Fruit fly (Drosophila melanogaster) whole organism, embryonic: ENCODE measurements around the gene mRpL13.
A peak's percentile ranks its signal among the peaks of the same experiment; 100 is the strongest.

ENCODE experiments used
- Abd-B ChIP-seq: fragments of 200-800 bp; sonication (Bioruptor generic); optimal IDR thresholded peaks from 2 replicates; lab custom pipeline; 2018; ENCODE audit warnings: missing biosample characterization, mild to moderate bottlenecking, missing genetic modification characterization, moderate library complexity
- Asciz ChIP-seq: fragments of 200-800 bp; sonication (Bioruptor generic); optimal IDR thresholded peaks from 2 replicates; lab custom pipeline; 2017; ENCODE audit warnings: missing biosample characterization, mild to moderate bottlenecking, missing genetic modification characterization, missing genetic modification reagents
- B-H2 ChIP-seq: fragments of 200-800 bp; sonication (Bioruptor generic); optimal IDR thresholded peaks from 2 replicates; lab custom pipeline; 2018; ENCODE audit warnings: missing biosample characterization, mild to moderate bottlenecking, missing genetic modification characterization
- Bteb2 ChIP-seq: fragments of 200-800 bp; sonication (Bioruptor generic); optimal IDR thresholded peaks from 2 replicates; lab custom pipeline; 2016; ENCODE audit warnings: missing biosample characterization, missing genetic modification characterization
- CG10147 ChIP-seq: fragments of 200-800 bp; sonication (Bioruptor generic); optimal IDR thresholded peaks from 2 replicates; lab custom pipeline; 2019; ENCODE audit warnings: missing biosample characterization, mild to moderate bottlenecking, missing genetic modification characterization, moderate library complexity
- CG10431 ChIP-seq: fragments of 200-800 bp; sonication (Bioruptor generic); optimal IDR thresholded peaks from 3 replicates; lab custom pipeline; 2018; ENCODE audit warnings: missing biosample characterization, mild to moderate bottlenecking, missing genetic modification characterization
- CG13894 ChIP-seq: fragments of 200-800 bp; sonication (Bioruptor generic); optimal IDR thresholded peaks from 3 replicates; lab custom pipeline; 2018; ENCODE audit warnings: missing biosample characterization, mild to moderate bottlenecking, missing genetic modification characterization, moderate library complexity
- CG15696 ChIP-seq: fragments of 200-800 bp; sonication (Bioruptor generic); optimal IDR thresholded peaks from 2 replicates; lab custom pipeline; 2019; ENCODE audit warnings: missing biosample characterization, mild to moderate bottlenecking, missing genetic modification characterization, moderate library complexity
- CG16815 ChIP-seq: fragments of 200-800 bp; sonication (Bioruptor generic); optimal IDR thresholded peaks from 3 replicates; lab custom pipeline; 2017; ENCODE audit warnings: missing biosample characterization, mild to moderate bottlenecking, missing genetic modification characterization
- CG17385 ChIP-seq: fragments of 200-800 bp; sonication (Bioruptor generic); optimal IDR thresholded peaks from 3 replicates; lab custom pipeline; 2018; ENCODE audit warnings: missing biosample characterization, mild to moderate bottlenecking, missing genetic modification characterization
- CG2116 ChIP-seq: fragments of 200-800 bp; sonication (Bioruptor generic); optimal IDR thresholded peaks from 3 replicates; lab custom pipeline; 2018; ENCODE audit warnings: missing biosample characterization, mild to moderate bottlenecking, missing genetic modification characterization
- CG2120 ChIP-seq: fragments of 200-800 bp; sonication (Bioruptor generic); optimal IDR thresholded peaks from 3 replicates; lab custom pipeline; 2016; ENCODE audit warnings: missing biosample characterization, missing genetic modification characterization
- CG31365 ChIP-seq: fragments of 200-800 bp; sonication (Bioruptor generic); optimal IDR thresholded peaks from 2 replicates; lab custom pipeline; 2018; ENCODE audit warnings: missing biosample characterization, mild to moderate bottlenecking, missing genetic modification characterization
- CG31388 ChIP-seq: fragments of 200-800 bp; sonication (Bioruptor generic); optimal IDR thresholded peaks from 2 replicates; lab custom pipeline; 2016; ENCODE audit warnings: missing biosample characterization, missing genetic modification characterization
- CG4617 ChIP-seq: fragments of 200-800 bp; sonication (Bioruptor generic); optimal IDR thresholded peaks from 3 replicates; lab custom pipeline; 2016; ENCODE audit warnings: missing biosample characterization, missing genetic modification characterization, borderline replicate concordance
- CG4820 ChIP-seq: fragments of 200-800 bp; sonication (Bioruptor generic); optimal IDR thresholded peaks from 3 replicates; lab custom pipeline; 2016; ENCODE audit warnings: missing biosample characterization, missing genetic modification characterization
- CG7357 ChIP-seq: fragments of 200-800 bp; sonication (Bioruptor generic); IDR thresholded peaks from 3 replicates; pipeline ENCODE4 v1.3.6; 2022; ENCODE audit warnings: missing biosample characterization, missing genetic modification characterization
- CG8388 ChIP-seq: fragments of 200-800 bp; sonication (Bioruptor generic); optimal IDR thresholded peaks from 2 replicates; lab custom pipeline; 2019; ENCODE audit warnings: missing biosample characterization, mild to moderate bottlenecking, missing genetic modification characterization, moderate library complexity
- CkIIα-i1 ChIP-seq: fragments of 200-800 bp; sonication (Bioruptor generic); IDR thresholded peaks from 2 replicates; pipeline ENCODE4 v1.3.6; 2022; ENCODE audit warnings: missing biosample characterization, missing genetic modification characterization
- Dp ChIP-seq: fragments of 200-800 bp; sonication (Bioruptor generic); optimal IDR thresholded peaks from 2 replicates; lab custom pipeline; 2018; ENCODE audit warnings: missing biosample characterization, mild to moderate bottlenecking, missing genetic modification characterization, moderate library complexity
- Oaz ChIP-seq: fragments of 200-800 bp; sonication (Bioruptor generic); IDR thresholded peaks from 2 replicates; pipeline ENCODE4 v1.3.6; 2022; ENCODE audit warnings: missing biosample characterization, missing genetic modification characterization
- Opbp ChIP-seq: fragments of 200-800 bp; sonication (Bioruptor generic); IDR thresholded peaks from 3 replicates; pipeline ENCODE4 v1.3.6; 2022; ENCODE audit warnings: missing biosample characterization, missing genetic modification characterization; ENCODE audit not compliant: partially characterized antibody
- Scr ChIP-seq: fragments of 200-800 bp; sonication (Bioruptor generic); IDR thresholded peaks from 2 replicates; pipeline ENCODE4 v1.3.6; 2022; ENCODE audit warnings: missing biosample characterization, missing genetic modification characterization; ENCODE audit not compliant: partially characterized antibody
- Sry-β ChIP-seq: fragments of 200-800 bp; sonication (Bioruptor generic); optimal IDR thresholded peaks from 2 replicates; lab custom pipeline; 2018; ENCODE audit warnings: missing biosample characterization, mild to moderate bottlenecking, missing genetic modification characterization, moderate library complexity
- Sry-δ ChIP-seq: fragments of 200-800 bp; sonication (Bioruptor generic); optimal IDR thresholded peaks from 2 replicates; lab custom pipeline; 2016; ENCODE audit warnings: missing biosample characterization, missing genetic modification characterization
- Usf ChIP-seq: fragments of 200-800 bp; sonication (Bioruptor generic); optimal IDR thresholded peaks from 2 replicates; lab custom pipeline; 2017; ENCODE audit warnings: missing genotype, missing biosample characterization, missing genetic modification characterization
- ara ChIP-seq: fragments of 200-800 bp; sonication (Bioruptor generic); IDR thresholded peaks from 2 replicates; pipeline ENCODE4 v1.3.6; 2022; ENCODE audit warnings: missing biosample characterization, missing genetic modification characterization
- cas ChIP-seq: fragments of 200-800 bp; sonication (Bioruptor generic); IDR thresholded peaks from 2 replicates; pipeline ENCODE4 v1.3.6; 2022; ENCODE audit warnings: missing biosample characterization, missing genetic modification characterization
- caup ChIP-seq: fragments of 200-800 bp; sonication (Bioruptor generic); optimal IDR thresholded peaks from 3 replicates; lab custom pipeline; 2017; ENCODE audit warnings: missing biosample characterization, mild to moderate bottlenecking, missing genetic modification characterization, moderate library complexity; ENCODE audit not compliant: severe bottlenecking
- chinmo ChIP-seq: fragments of 200-800 bp; sonication (Bioruptor generic); IDR thresholded peaks from 4 replicates; pipeline ENCODE4 v1.3.6; 2022; ENCODE audit warnings: missing biosample characterization, missing genetic modification characterization; ENCODE audit not compliant: partially characterized antibody
- da ChIP-seq: fragments of 200-800 bp; sonication (Bioruptor generic); optimal IDR thresholded peaks from 2 replicates; lab custom pipeline; 2016; ENCODE audit warnings: missing biosample characterization, missing genetic modification characterization
- danr ChIP-seq: fragments of 200-800 bp; sonication (Bioruptor generic); IDR thresholded peaks from 2 replicates; pipeline ENCODE4 v1.3.6; 2022; ENCODE audit warnings: missing biosample characterization, missing genetic modification characterization
- dpn ChIP-seq, 2 experiments: fragments of 200-800 bp; sonication (Bioruptor generic); optimal IDR thresholded peaks; 3 replicates each; lab custom pipeline; 2016; ENCODE audit warnings: missing biosample characterization in 2 of 2, missing genetic modification characterization in 2 of 2
- grn ChIP-seq: fragments of 200-800 bp; sonication (Bioruptor generic); optimal IDR thresholded peaks from 3 replicates; lab custom pipeline; 2017; ENCODE audit warnings: missing biosample characterization, missing genetic modification characterization
- gsb ChIP-seq: fragments of 200-800 bp; sonication (Bioruptor generic); IDR thresholded peaks from 2 replicates; pipeline ENCODE4 v1.3.6; 2022; ENCODE audit warnings: missing biosample characterization, missing genetic modification characterization
- ham ChIP-seq: fragments of 200-800 bp; sonication (Bioruptor generic); IDR thresholded peaks from 2 replicates; pipeline ENCODE4 v1.3.6; 2022; ENCODE audit warnings: missing biosample characterization, missing genetic modification characterization
- hb ChIP-seq: fragments of 200-800 bp; sonication (Bioruptor generic); IDR thresholded peaks from 3 replicates; pipeline ENCODE4 v1.3.6; 2022; ENCODE audit warnings: missing biosample characterization, missing genetic modification characterization; ENCODE audit not compliant: partially characterized antibody
- mam ChIP-seq: fragments of 200-800 bp; sonication (Bioruptor generic); optimal IDR thresholded peaks from 3 replicates; lab custom pipeline; 2016; ENCODE audit warnings: missing biosample characterization, missing genetic modification characterization
- mld ChIP-seq: fragments of 200-800 bp; sonication (Bioruptor generic); IDR thresholded peaks from 3 replicates; pipeline ENCODE4 v1.3.6; 2022; ENCODE audit warnings: missing biosample characterization, missing genetic modification characterization; ENCODE audit not compliant: partially characterized antibody
- pnt ChIP-seq: fragments of 200-800 bp; sonication (Bioruptor generic); optimal IDR thresholded peaks from 3 replicates; lab custom pipeline; 2016; ENCODE audit warnings: missing biosample characterization, missing genetic modification characterization
- pros ChIP-seq: fragments of 200-800 bp; sonication (Bioruptor generic); optimal IDR thresholded peaks from 3 replicates; lab custom pipeline; 2019; ENCODE audit warnings: missing biosample characterization, mild to moderate bottlenecking, missing genetic modification characterization, moderate library complexity
- psq ChIP-seq: fragments of 200-800 bp; sonication (Bioruptor generic); optimal IDR thresholded peaks from 2 replicates; lab custom pipeline; 2017; ENCODE audit warnings: missing biosample characterization, missing genetic modification characterization
- repo ChIP-seq: fragments of 200-800 bp; sonication (Bioruptor generic); optimal IDR thresholded peaks from 2 replicates; lab custom pipeline; 2016; ENCODE audit warnings: missing biosample characterization, missing genetic modification characterization
- sug ChIP-seq: fragments of 200-800 bp; optimal IDR thresholded peaks from 2 replicates; lab custom pipeline; 2019; ENCODE audit warnings: missing biosample characterization, mild to moderate bottlenecking, missing genetic modification characterization, moderate library complexity
- tin ChIP-seq: fragments of 200-800 bp; sonication (Bioruptor generic); optimal IDR thresholded peaks from 3 replicates; lab custom pipeline; 2016; ENCODE audit warnings: missing biosample characterization, missing genetic modification characterization
- unc-4 ChIP-seq: fragments of 200-800 bp; sonication (Bioruptor generic); IDR thresholded peaks from 2 replicates; pipeline ENCODE4 v1.3.6; 2022; ENCODE audit warnings: missing biosample characterization, missing genetic modification characterization; ENCODE audit not compliant: partially characterized antibody
- yki ChIP-seq: fragments of >200 bp; optimal IDR thresholded peaks from 3 replicates; lab custom pipeline; 2018
- zf30C ChIP-seq: fragments of 200-800 bp; sonication (Bioruptor generic); optimal IDR thresholded peaks from 3 replicates; lab custom pipeline; 2018; ENCODE audit warnings: missing biosample characterization, mild to moderate bottlenecking, missing genetic modification characterization

mRpL13 gene

DNA sequence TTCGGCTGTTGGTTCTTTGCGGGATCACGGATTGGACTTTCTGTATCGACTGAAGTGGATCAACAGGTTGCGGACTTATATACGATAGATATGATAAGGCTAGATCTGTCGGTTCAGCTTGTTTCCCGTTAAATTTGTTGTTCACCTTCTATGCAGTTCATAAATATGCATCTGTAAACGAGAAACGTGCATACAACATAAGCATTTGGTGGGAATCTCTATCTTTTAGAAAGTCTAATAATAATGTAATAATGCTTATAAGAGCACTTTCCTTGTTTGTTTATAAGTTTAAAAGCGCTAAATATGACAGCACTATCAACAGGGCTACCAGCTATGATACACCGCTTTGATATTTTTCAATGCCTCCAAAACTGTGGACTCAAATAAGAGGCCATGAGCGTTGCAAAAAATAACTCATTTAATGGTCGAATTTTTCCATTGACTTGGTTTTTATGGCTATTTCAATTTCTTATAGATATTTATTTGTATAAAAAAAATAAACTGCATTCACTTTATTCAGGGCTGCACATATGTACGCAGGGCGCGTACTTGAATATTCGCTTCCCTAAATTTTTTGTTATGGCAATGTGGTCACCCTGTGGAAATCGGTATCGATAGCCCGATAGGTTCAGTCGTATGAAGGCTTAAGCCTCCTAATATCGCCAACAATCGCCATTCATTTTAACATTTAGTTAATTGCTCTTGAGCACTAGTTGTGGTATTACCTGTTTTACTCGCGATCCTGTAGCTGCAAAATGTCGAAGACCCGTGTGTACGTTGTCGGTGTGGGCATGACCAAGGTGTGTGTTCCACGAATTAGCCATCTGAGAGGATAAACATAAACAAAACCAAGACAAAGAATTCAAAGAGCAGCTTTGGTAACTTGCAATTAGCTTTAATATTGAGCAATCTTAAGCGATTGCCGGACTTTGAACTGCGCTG lies 28.2 kb downstream of the mRpL13 start, which contains the start of the genes CG17597 and ScpX (continued):
- no peak for TF ChIP-seq Oaz (GFP tag; lab: Robert Waterston, UW)
- peak; percentile 63 for TF ChIP-seq B-H2 (GFP tag; lab: Kevin White, UChicago)
- peak; percentile 79 for TF ChIP-seq CG2120 (GFP tag; lab: Kevin White, UChicago)
- TF ChIP-seq Abd-B (GFP tag; lab: Kevin White, UChicago): peak; percentile 69
- no peak; the same call in 1 of the 2 replicates for TF ChIP-seq cas (GFP tag; lab: Robert Waterston, UW)
- TF ChIP-seq Sry-δ: peak; percentile 62
- peak; percentile 23 for TF ChIP-seq CG4617 (GFP tag; lab: Kevin White, UChicago)
- TF ChIP-seq pros: no peak
- TF ChIP-seq Dp: peak; percentile 85
- no peak for TF ChIP-seq ham
- TF ChIP-seq CG31388 (GFP tag; lab: Kevin White, UChicago): peak; percentile 19
- peak; percentile 100 for TF ChIP-seq Sry-β (GFP tag; lab: Kevin White, UChicago)
- TF ChIP-seq CG7357 (GFP tag; lab: Robert Waterston, UW): 0 out of 3 replicates have a peak, but pooled peaks have one; percentile 28
- TF ChIP-seq CG8388 (GFP tag; lab: Kevin White, UChicago): peak; percentile 45
- TF ChIP-seq CG15696 (tag; lab: Kevin White, UChicago): peak; percentile 60
- TF ChIP-seq CG31365 (tag; lab: Kevin White, UChicago): no peak
- peak; percentile 63 for TF ChIP-seq repo (GFP tag; lab: Kevin White, UChicago)
- no peak for TF ChIP-seq zf30C
- TF ChIP-seq dpn (GFP tag; optimal IDR thresholded peaks at IDR 0.05; lab: Kevin White, UChicago): peak; percentile 47 to 68
- peak; percentile 52 for TF ChIP-seq CG17385 (GFP tag; lab: Kevin White, UChicago)
- TF ChIP-seq CG16815 (GFP tag; lab: Kevin White, UChicago): peak; percentile 26
- peak; percentile 84 for TF ChIP-seq unc-4 (GFP tag; lab: Robert Waterston, UW)
- no peak for TF ChIP-seq CG10431
- peak; percentile 79 for TF ChIP-seq CG2116 (GFP tag; lab: Kevin White, UChicago)
- no peak; the same call in 1 of the 2 replicates for TF ChIP-seq ara (GFP tag; lab: Robert Waterston, UW)
- peak; percentile 76 for TF ChIP-seq sug
- peak; percentile 47 for TF ChIP-seq Asciz (GFP tag; lab: Kevin White, UChicago)
- peak; percentile 58 for TF ChIP-seq pnt (GFP tag; lab: Kevin White, UChicago)
- TF ChIP-seq Scr (GFP tag; lab: Robert Waterston, UW): peak; percentile 76
- TF ChIP-seq mam (GFP tag; lab: Kevin White, UChicago): peak; percentile 69
- peak; percentile 43 for TF ChIP-seq da (GFP tag; lab: Kevin White, UChicago)
- TF ChIP-seq Bteb2 (GFP tag; lab: Kevin White, UChicago): peak; percentile 55
- no peak for TF ChIP-seq CkIIα-i1 (GFP tag; lab: Robert Waterston, UW)
- TF ChIP-seq Usf (GFP tag; lab: Kevin White, UChicago): peak; percentile 24
- TF ChIP-seq chinmo: peak; percentile 90; the same call in 3 of the 4 replicates
- peak; percentile 60 for TF ChIP-seq CG10147 (GFP tag; lab: Kevin White, UChicago)
- TF ChIP-seq gsb (GFP tag; lab: Robert Waterston, UW): no peak
- TF ChIP-seq CG13894 (tag; lab: Kevin White, UChicago): peak; percentile 57
- peak; percentile 55 for TF ChIP-seq CG4820 (GFP tag; lab: Kevin White, UChicago)
- TF ChIP-seq yki (lab: Kevin White, UChicago): no peak
- TF ChIP-seq mld (GFP tag; lab: Robert Waterston, UW): peak; percentile 90
- TF ChIP-seq Opbp: peak; percentile 91
- peak; percentile 78 for TF ChIP-seq hb (GFP tag; lab: Robert Waterston, UW)
- peak; percentile 88 for TF ChIP-seq grn (GFP tag; lab: Kevin White, UChicago)
- peak; percentile 62 for TF ChIP-seq tin (GFP tag; lab: Kevin White, UChicago)
- peak; percentile 34 for TF ChIP-seq caup (GFP tag; lab: Kevin White, UChicago)
- TF ChIP-seq danr (GFP tag; lab: Robert Waterston, UW): 0 out of 2 replicates have a peak, but pooled peaks have one; percentile 36
- no peak for TF ChIP-seq psq
